Worm (Caenorhabditis elegans) whole organism, L1 larva: Measurements from ENCODE around the gene smg-6.
"Not testable (repeated sequence)": the region's sequence is repeated elsewhere in the genome, so short reads cannot be mapped to it uniquely, and the experiment has no call there.

Source experiments
- C34B4.2 ChIP-seq: sonication (generic microtip); optimal IDR thresholded peaks from 2 replicates; lab custom pipeline; 2017; ENCODE audit warnings: mild to moderate bottlenecking, missing genetic modification characterization, missing compliant biosample characterization
- blmp-1 ChIP-seq: fragments of 150-350 bp; optimal IDR thresholded peaks from 2 replicates; lab custom pipeline; 2014; ENCODE audit warnings: missing biosample characterization, missing genetic modification characterization
- ceh-82 ChIP-seq, 3 experiments: fragments of 150-350 bp in 1 of 3; sonication (generic microtip) in 2 of 3; optimal IDR thresholded peaks; 2 replicates each; lab custom pipeline; 2014 to 2017; ENCODE audit warnings: missing biosample characterization in 3 of 3, missing genetic modification characterization in 3 of 3
- ceh-88 ChIP-seq: fragments of 200-800 bp; sonication (Bioruptor generic); IDR thresholded peaks from 2 replicates; pipeline ENCODE4 v1.3.6; 2022; ENCODE audit warnings: missing genetic modification characterization, missing compliant biosample characterization
- efl-1 ChIP-seq, 4 experiments: fragments of 150-350 bp; optimal IDR thresholded peaks in 3 of 4; peaks in 1 of 4; 1 replicate in 1 of 4; 2 replicates in 3 of 4; lab custom pipeline; 2014; ENCODE audit warnings: missing biosample characterization in 2 of 4, missing genetic modification characterization in 2 of 4, missing genetic modification reagents in 2 of 4
- elt-2 ChIP-seq: sonication (generic microtip); optimal IDR thresholded peaks from 2 replicates; lab custom pipeline; 2016; ENCODE audit warnings: missing genetic modification characterization, mild to moderate bottlenecking, inconsistent platforms, missing compliant biosample characterization, missing genetic modification reagents
- elt-3 ChIP-seq, 6 experiments: fragments of 150-350 bp in 1 of 6; sonication (generic microtip); optimal IDR thresholded peaks; 2 replicates each; lab custom pipeline; 2017 to 2018; ENCODE audit warnings: missing biosample characterization in 6 of 6, missing genetic modification characterization in 6 of 6, inconsistent platforms in 1 of 6
- lin-35 ChIP-seq, 2 experiments: fragments of 150-350 bp; optimal IDR thresholded peaks; 2 replicates each; lab custom pipeline; 2014; ENCODE audit warnings: missing biosample characterization in 2 of 2, missing genetic modification characterization in 2 of 2, missing genetic modification reagents in 2 of 2
- lin-39 ChIP-seq: fragments of 150-350 bp; optimal IDR thresholded peaks from 2 replicates; lab custom pipeline; 2014; ENCODE audit warnings: missing biosample characterization, missing genetic modification reagents, missing genetic modification characterization
- nhr-28 ChIP-seq: fragments of 150-350 bp; optimal IDR thresholded peaks from 2 replicates; lab custom pipeline; 2014; ENCODE audit warnings: missing biosample characterization, missing genetic modification characterization
- sptf-1 ChIP-seq: fragments of 150-350 bp; optimal IDR thresholded peaks from 2 replicates; lab custom pipeline; 2014; ENCODE audit warnings: missing biosample characterization, missing genetic modification characterization
- unc-62 ChIP-seq: fragments of 150-350 bp; optimal IDR thresholded peaks from 2 replicates; lab custom pipeline; 2014; ENCODE audit warnings: missing biosample characterization, missing genetic modification reagents, missing genetic modification characterization
- xbp-1 ChIP-seq: sonication (generic microtip); optimal IDR thresholded peaks from 2 replicates; lab custom pipeline; 2016; ENCODE audit warnings: missing genetic modification characterization, missing compliant biosample characterization

DNA sequence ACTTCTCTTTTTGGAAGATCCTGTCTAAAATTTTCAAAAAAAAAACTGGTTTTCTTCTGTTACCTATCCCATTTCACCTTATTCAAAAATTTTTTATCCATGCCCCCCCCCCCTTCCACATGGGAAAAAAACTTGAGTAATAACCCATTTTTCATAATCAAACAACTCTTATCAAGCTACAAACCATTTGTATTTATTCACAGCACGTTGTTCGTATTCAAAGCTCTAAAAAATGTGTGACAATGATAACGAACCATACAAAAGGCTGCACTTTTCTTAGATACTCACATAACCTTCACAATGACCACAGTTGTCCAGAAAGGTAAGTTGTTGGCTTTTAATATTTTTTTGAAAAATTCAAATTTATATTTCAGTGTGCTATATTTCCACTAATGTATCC lies 37.8 kb upstream of the smg-6 start, which contains the start of gene E02H9.6:
- not testable (repeated sequence) for TF ChIP-seq unc-62; lin-39 (tag; lab: Kevin White, UChicago); elt-2 (tag; lab: Kevin White, UChicago); efl-1 (optimal IDR thresholded peaks at IDR 0.05; lab: Kevin White, UChicago); efl-1 (GFP tag; optimal IDR thresholded peaks at IDR 0.05 in 1 of 2; lab: Kevin White, UChicago); blmp-1 (tag; lab: Kevin White, UChicago); C34B4.2 (tag; lab: Kevin White, UChicago); sptf-1 (tag; lab: Kevin White, UChicago); ceh-88 (GFP tag; lab: Robert Waterston, UW); xbp-1 (tag; lab: Kevin White, UChicago); lin-35 (GFP tag; optimal IDR thresholded peaks at IDR 0.05; lab: Kevin White, UChicago); elt-3 (tag; optimal IDR thresholded peaks at IDR 0.05; lab: Kevin White, UChicago); nhr-28 (tag; lab: Kevin White, UChicago); ceh-82 (tag; optimal IDR thresholded peaks at IDR 0.05; lab: Kevin White, UChicago)
